Fruit fly (Drosophila melanogaster): Measurements from ENCODE around the gene Cdep.

Cdep gene

dm6 chr3R:4970415-4971140 is 60.2 kb downstream of the Cdep start (continued):
- TF ChIP-seq CG1233 (GFP tag; optimal IDR thresholded peaks at IDR 0.05) (no peak), CG17359 (tag; optimal IDR thresholded peaks at IDR 0.05) (peak; percentile 22), ranshi (GFP tag; IDR thresholded peaks at IDR 0.05) (peak; percentile 66; the same call in 1 of the 2 replicates), CG4617 (GFP tag; optimal IDR thresholded peaks at IDR 0.05; ENCODE audit: borderline replicate concordance) (no peak), kni (GFP tag; optimal IDR thresholded peaks at IDR 0.05) (no peak), chn (GFP tag; optimal IDR thresholded peaks at IDR 0.05) (peak; percentile 65), CG6683 (GFP tag; optimal IDR thresholded peaks at IDR 0.05) (peak; percentile 29), CG10274 (GFP tag; optimal IDR thresholded peaks at IDR 0.05) (no peak), ase (GFP tag; IDR thresholded peaks at IDR 0.05) (peak; percentile 70; the same call in 2 of the 3 replicates), Xrp1 (GFP tag; IDR thresholded peaks at IDR 0.05) (0 out of 2 replicates have a peak, but pooled peaks have one; percentile 6), sc (optimal IDR thresholded peaks at IDR 0.05) (no peak), sc (GFP tag; optimal IDR thresholded peaks at IDR 0.05) (no peak), Ets97D (GFP tag; optimal IDR thresholded peaks at IDR 0.05) (peak; percentile 54), CG8924 (tag; optimal IDR thresholded peaks at IDR 0.05) (no peak), Awh (GFP tag; IDR thresholded peaks at IDR 0.05) (no peak), CG13287 (GFP tag; IDR thresholded peaks at IDR 0.05; ENCODE audit: partially characterized antibody) (peak; percentile 48; the same call in 1 of the 2 replicates), cg (GFP tag; optimal IDR thresholded peaks at IDR 0.05) (no peak), CG30431 (GFP tag; optimal IDR thresholded peaks at IDR 0.05) (no peak), ara (GFP tag; IDR thresholded peaks at IDR 0.05) (no peak), unpg (GFP tag; optimal IDR thresholded peaks at IDR 0.05) (peak; percentile 27), Ets65A (GFP tag) (peak; percentile 96), Nf-YC (tag; optimal IDR thresholded peaks at IDR 0.05) (peak; percentile 11), CG11560 (tag; IDR thresholded peaks at IDR 0.05) (no peak; the same call in 2 of the 3 replicates), CG8944 (GFP tag; optimal IDR thresholded peaks at IDR 0.05) (peak; percentile 73), NC2β (GFP tag; optimal IDR thresholded peaks at IDR 0.05) (peak; percentile 66), Mrtf (GFP tag; IDR thresholded peaks at IDR 0.05) (peak; percentile 83; the same call in 2 of the 3 replicates), CG6765 (GFP tag; optimal IDR thresholded peaks at IDR 0.05) (no peak), bab2 (GFP tag; optimal IDR thresholded peaks at IDR 0.05) (peak; percentile 52), CG14667 (GFP tag; IDR thresholded peaks at IDR 0.05) (no peak), CG12155 (GFP tag; optimal IDR thresholded peaks at IDR 0.05) (peak; percentile 61), CG12299 (tag; optimal IDR thresholded peaks at IDR 0.05) (no peak), CG6854 (GFP tag; optimal IDR thresholded peaks at IDR 0.05) (no peak), CG11085 (GFP tag; IDR thresholded peaks at IDR 0.05) (peak; percentile 32), CTCF (GFP tag; optimal IDR thresholded peaks at IDR 0.05) (peak; percentile 99), NC2α (GFP tag; optimal IDR thresholded peaks at IDR 0.05) (peak; percentile 54), CG15073 (GFP tag; optimal IDR thresholded peaks at IDR 0.05) (no peak), Adf1 (GFP tag; IDR thresholded peaks at IDR 0.05) (no peak), bbx (GFP tag; IDR thresholded peaks at IDR 0.05; ENCODE audit: partially characterized antibody) (no peak), CG34376 (GFP tag; optimal IDR thresholded peaks at IDR 0.05) (no peak), scrt (GFP tag; optimal IDR thresholded peaks at IDR 0.05) (no peak), CG9215 (GFP tag; IDR thresholded peaks at IDR 0.05) (no peak; the same call in 1 of the 2 replicates), fu2 (GFP tag; optimal IDR thresholded peaks at IDR 0.05) (peak; percentile 29), CG4707 (GFP tag; optimal IDR thresholded peaks at IDR 0.05) (no peak), lab (GFP tag; optimal IDR thresholded peaks at IDR 0.05) (no peak), Lpt (GFP tag; optimal IDR thresholded peaks at IDR 0.05) (no peak), Dip2 (GFP tag; IDR thresholded peaks at IDR 0.05) (peak; percentile 100), pnt (GFP tag; optimal IDR thresholded peaks at IDR 0.05) (peak; percentile 57), D19B (GFP tag; optimal IDR thresholded peaks at IDR 0.05) (no peak), CG18476 (GFP tag; optimal IDR thresholded peaks at IDR 0.05) (no peak), Dfd (GFP tag; optimal IDR thresholded peaks at IDR 0.05) (peak in 1 of 2 experiments; percentile 38), en (GFP tag; optimal IDR thresholded peaks at IDR 0.05) (peak; percentile 4)
